Worm (Caenorhabditis elegans) whole organism, L4 larva: ENCODE measurements around the gene F15A8.1.

ENCODE experiments used
- D1046.2 ChIP-seq: fragments of 200-800 bp; sonication (Bioruptor generic); IDR thresholded peaks from 2 replicates; pipeline ENCODE4 v1.3.6; 2022; ENCODE audit warnings: missing genetic modification characterization, missing compliant biosample characterization
- F26F4.8 ChIP-seq: fragments of 200-800 bp; sonication (Bioruptor generic); conservative IDR thresholded peaks from 2 replicates; pipeline ENCODE4 v1.3.6; 2022; ENCODE audit warnings: missing genetic modification characterization, missing compliant biosample characterization
- F37D6.2 ChIP-seq: sonication (generic microtip); optimal IDR thresholded peaks from 2 replicates; lab custom pipeline; 2016; ENCODE audit warnings: mild to moderate bottlenecking, missing genetic modification characterization, missing compliant biosample characterization
- F49E8.2 ChIP-seq: sonication (generic microtip); optimal IDR thresholded peaks from 2 replicates; lab custom pipeline; 2016; ENCODE audit warnings: missing compliant biosample characterization, mild to moderate bottlenecking, missing genetic modification characterization, borderline replicate concordance
- T26A8.4 ChIP-seq: fragments of 200-800 bp; sonication (Bioruptor generic); IDR thresholded peaks from 2 replicates; pipeline ENCODE4 v1.3.6; 2022; ENCODE audit warnings: missing genetic modification characterization, missing compliant biosample characterization
- ZK337.2 ChIP-seq: fragments of 200-800 bp; sonication (Bioruptor generic); IDR thresholded peaks from 2 replicates; pipeline ENCODE4 v1.3.6; 2022; ENCODE audit warnings: missing genetic modification reagents, missing genetic modification characterization, missing compliant biosample characterization
- ZK546.5 ChIP-seq, 2 experiments: sonication (generic microtip); optimal IDR thresholded peaks; 2 replicates each; lab custom pipeline; 2017; ENCODE audit warnings: missing biosample characterization in 2 of 2, missing genetic modification characterization in 2 of 2
- aha-1 ChIP-seq: fragments of 150-350 bp; peaks from one replicate; lab custom pipeline; 2014; ENCODE audit warnings: missing biosample characterization, missing genetic modification characterization
- aly-2 ChIP-seq: sonication (generic microtip); optimal IDR thresholded peaks from 2 replicates; lab custom pipeline; 2018; ENCODE audit warnings: missing biosample characterization, missing genetic modification characterization
- ama-1 ChIP-seq: fragments of 150-350 bp; optimal IDR thresholded peaks from 2 replicates; lab custom pipeline; 2014; ENCODE audit warnings: inconsistent platforms, mixed read lengths
- attf-4 ChIP-seq: sonication (generic microtip); optimal IDR thresholded peaks from 3 replicates; lab custom pipeline; 2017; ENCODE audit warnings: missing biosample characterization, missing genetic modification characterization
- ceh-20 ChIP-seq: fragments of 200-800 bp; sonication (Bioruptor generic); IDR thresholded peaks from 2 replicates; pipeline ENCODE4 v1.3.6; 2022; ENCODE audit warnings: missing genetic modification reagents, missing genetic modification characterization, missing compliant biosample characterization
- ceh-32 ChIP-seq: sonication (generic microtip); optimal IDR thresholded peaks from 2 replicates; lab custom pipeline; 2016; ENCODE audit warnings: mild to moderate bottlenecking, missing genetic modification characterization, missing compliant biosample characterization; ENCODE audit not compliant: poor library complexity
- ceh-44 ChIP-seq: fragments of 200-800 bp; sonication (Bioruptor generic); IDR thresholded peaks from 2 replicates; pipeline ENCODE4 v1.3.6; 2022; ENCODE audit warnings: missing genetic modification reagents, missing genetic modification characterization, missing compliant biosample characterization
- ceh-62 ChIP-seq: sonication (generic microtip); optimal IDR thresholded peaks from 2 replicates; lab custom pipeline; 2017; ENCODE audit warnings: missing biosample characterization, missing genetic modification characterization
- ces-1 ChIP-seq: fragments of 150-350 bp; sonication (generic microtip); optimal IDR thresholded peaks from 4 replicates; lab custom pipeline; 2014; ENCODE audit warnings: missing biosample characterization, missing genetic modification reagents, missing genetic modification characterization
- cey-2 ChIP-seq: sonication (generic microtip); optimal IDR thresholded peaks from 3 replicates; lab custom pipeline; 2017; ENCODE audit warnings: missing genetic modification characterization, mild to moderate bottlenecking, missing compliant biosample characterization, antibody characterized with exemption, borderline replicate concordance; ENCODE audit not compliant: insufficient read depth
- daf-16 ChIP-seq, 3 experiments: sonication (generic microtip); optimal IDR thresholded peaks; 2 replicates each; lab custom pipeline; 2016 to 2017; ENCODE audit warnings: missing genetic modification characterization in 3 of 3, missing genetic modification reagents in 3 of 3, mild to moderate bottlenecking in 2 of 3, missing compliant biosample characterization in 2 of 3, missing biosample characterization in 1 of 3, moderate library complexity in 1 of 3
- dmd-6 ChIP-seq: fragments of 200-800 bp; sonication (Bioruptor generic); IDR thresholded peaks from 2 replicates; pipeline ENCODE4 v1.3.6; 2022; ENCODE audit warnings: missing genetic modification reagents, missing genetic modification characterization, missing compliant biosample characterization
- dve-1 ChIP-seq: sonication (generic microtip); optimal IDR thresholded peaks from 2 replicates; lab custom pipeline; 2017; ENCODE audit warnings: antibody characterized with exemption, mild to moderate bottlenecking, missing genetic modification characterization, missing compliant biosample characterization; ENCODE audit not compliant: insufficient read depth
- fkh-10 ChIP-seq: fragments of 150-350 bp; optimal IDR thresholded peaks from 2 replicates; lab custom pipeline; 2014; ENCODE audit warnings: missing biosample characterization, missing genetic modification reagents, missing genetic modification characterization
- gei-8 ChIP-seq: fragments of 200-800 bp; sonication (Bioruptor generic); optimal IDR thresholded peaks from 2 replicates; lab custom pipeline; 2018; ENCODE audit warnings: mild to moderate bottlenecking, missing genetic modification characterization, missing compliant biosample characterization
- hlh-30 ChIP-seq: sonication (generic microtip); optimal IDR thresholded peaks from 2 replicates; lab custom pipeline; 2017; ENCODE audit warnings: antibody characterized with exemption, mild to moderate bottlenecking, missing genetic modification characterization, missing compliant biosample characterization; ENCODE audit not compliant: insufficient read depth
- jun-1 ChIP-seq: fragments of 150-350 bp; optimal IDR thresholded peaks from 2 replicates; lab custom pipeline; 2014; ENCODE audit warnings: missing biosample characterization, missing genetic modification reagents, missing genetic modification characterization
- lim-7 ChIP-seq: fragments of 200-800 bp; sonication (Bioruptor generic); IDR thresholded peaks from 2 replicates; pipeline ENCODE4 v1.3.6; 2022; ENCODE audit warnings: missing genetic modification characterization, missing compliant biosample characterization
- lin-29 ChIP-seq: fragments of 200-800 bp; sonication (Bioruptor generic); IDR thresholded peaks from 2 replicates; pipeline ENCODE4 v1.3.6; 2022; ENCODE audit warnings: missing genetic modification reagents, missing genetic modification characterization, missing compliant biosample characterization
- lin-38 ChIP-seq: fragments of 200-800 bp; sonication (Bioruptor generic); IDR thresholded peaks from 2 replicates; pipeline ENCODE4 v1.3.6; 2022; ENCODE audit warnings: missing genetic modification reagents, missing genetic modification characterization, missing compliant biosample characterization
- lir-3 ChIP-seq: sonication (generic microtip); optimal IDR thresholded peaks from 2 replicates; lab custom pipeline; 2016; ENCODE audit warnings: mild to moderate bottlenecking, missing genetic modification characterization, missing compliant biosample characterization
- madf-5 ChIP-seq, 2 experiments: fragments of 200-800 bp; sonication (Bioruptor generic); IDR thresholded peaks; 2 replicates each; pipeline ENCODE4 v1.3.6; 2022; ENCODE audit warnings: missing compliant biosample characterization in 2 of 2, missing genetic modification characterization in 2 of 2
- madf-9 ChIP-seq: fragments of 200-800 bp; sonication (Bioruptor generic); conservative IDR thresholded peaks from 2 replicates; pipeline ENCODE4 v1.3.6; 2022; ENCODE audit warnings: missing genetic modification reagents, missing genetic modification characterization, missing compliant biosample characterization
- mep-1 ChIP-seq: fragments of 150-350 bp; sonication (generic microtip); optimal IDR thresholded peaks from 3 replicates; lab custom pipeline; 2014; ENCODE audit warnings: missing biosample characterization, missing genetic modification characterization
- mxl-3 ChIP-seq: fragments of 200-800 bp; sonication (Bioruptor generic); optimal IDR thresholded peaks from 2 replicates; lab custom pipeline; 2018; ENCODE audit warnings: mild to moderate bottlenecking, missing genetic modification characterization, missing compliant biosample characterization
- nhr-10 ChIP-seq: fragments of 150-350 bp; optimal IDR thresholded peaks from 2 replicates; lab custom pipeline; 2014; ENCODE audit warnings: missing biosample characterization, missing genetic modification characterization
- nhr-11 ChIP-seq: fragments of 150-350 bp; optimal IDR thresholded peaks from 2 replicates; lab custom pipeline; 2014; ENCODE audit warnings: missing biosample characterization, missing genetic modification characterization
- nhr-237 ChIP-seq: sonication (generic microtip); optimal IDR thresholded peaks from 2 replicates; lab custom pipeline; 2017; ENCODE audit warnings: missing biosample characterization, missing genetic modification characterization
- nhr-25 ChIP-seq: sonication (generic microtip); optimal IDR thresholded peaks from 2 replicates; lab custom pipeline; 2017; ENCODE audit warnings: missing genetic modification characterization, mild to moderate bottlenecking, missing compliant biosample characterization, antibody characterized with exemption, moderate library complexity, borderline replicate concordance; ENCODE audit not compliant: insufficient read depth
- nhr-41 ChIP-seq: fragments of 200-800 bp; sonication (Bioruptor generic); IDR thresholded peaks from 2 replicates; pipeline ENCODE4 v1.3.6; 2022; ENCODE audit warnings: missing genetic modification reagents, missing genetic modification characterization, missing compliant biosample characterization
- nhr-48 ChIP-seq: sonication (generic microtip); optimal IDR thresholded peaks from 2 replicates; lab custom pipeline; 2016; ENCODE audit warnings: mild to moderate bottlenecking, missing genetic modification characterization, missing compliant biosample characterization
- nhr-6 ChIP-seq: fragments of 150-350 bp; optimal IDR thresholded peaks from 2 replicates; lab custom pipeline; 2014; ENCODE audit warnings: missing biosample characterization, missing genetic modification characterization
- pqm-1 ChIP-seq: sonication (generic microtip); optimal IDR thresholded peaks from 2 replicates; lab custom pipeline; 2017; ENCODE audit warnings: missing biosample characterization, missing genetic modification characterization
- saeg-2 ChIP-seq: fragments of 200-800 bp; sonication (Bioruptor generic); IDR thresholded peaks from 2 replicates; pipeline ENCODE4 v1.3.6; 2022; ENCODE audit warnings: missing genetic modification reagents, missing genetic modification characterization, missing compliant biosample characterization
- set-16 ChIP-seq: fragments of 200-800 bp; sonication (Bioruptor generic); IDR thresholded peaks from 2 replicates; pipeline ENCODE4 v1.3.6; 2022; ENCODE audit warnings: missing genetic modification reagents, missing genetic modification characterization, missing compliant biosample characterization
- snpc-1.2 ChIP-seq: fragments of 200-800 bp; sonication (Bioruptor generic); IDR thresholded peaks from 2 replicates; pipeline ENCODE4 v1.3.6; 2022; ENCODE audit warnings: missing genetic modification reagents, missing genetic modification characterization, missing compliant biosample characterization
- snpc-4 ChIP-seq: fragments of 150-350 bp; optimal IDR thresholded peaks from 2 replicates; lab custom pipeline; 2014; ENCODE audit warnings: missing biosample characterization, missing genetic modification characterization
- tag-97 ChIP-seq: fragments of 200-800 bp; sonication (Bioruptor generic); IDR thresholded peaks from 2 replicates; pipeline ENCODE4 v1.3.6; 2022; ENCODE audit warnings: missing genetic modification characterization, missing compliant biosample characterization
- tra-1 ChIP-seq: fragments of 200-800 bp; sonication (Bioruptor generic); IDR thresholded peaks from 2 replicates; pipeline ENCODE4 v1.3.6; 2022; ENCODE audit warnings: missing genetic modification reagents, missing genetic modification characterization, missing compliant biosample characterization
- unc-39 ChIP-seq: sonication (generic microtip); optimal IDR thresholded peaks from 2 replicates; lab custom pipeline; 2017; ENCODE audit warnings: missing biosample characterization, missing genetic modification characterization
- zag-1 ChIP-seq: fragments of 150-350 bp; optimal IDR thresholded peaks from 2 replicates; lab custom pipeline; 2014; ENCODE audit warnings: missing biosample characterization, missing genetic modification characterization
- zfp-3 ChIP-seq: fragments of 200-800 bp; sonication (Bioruptor generic); conservative IDR thresholded peaks from 2 replicates; pipeline ENCODE4 v1.3.6; 2022; ENCODE audit warnings: missing genetic modification reagents, missing genetic modification characterization, missing compliant biosample characterization
- zip-2 ChIP-seq: fragments of 150-350 bp; optimal IDR thresholded peaks from 2 replicates; lab custom pipeline; 2014; ENCODE audit warnings: missing biosample characterization, missing genetic modification characterization
- ztf-7 ChIP-seq: fragments of 150-350 bp; optimal IDR thresholded peaks from 2 replicates; lab custom pipeline; 2014; ENCODE audit warnings: missing biosample characterization, missing genetic modification characterization

The F15A8.1 gene

DNA sequence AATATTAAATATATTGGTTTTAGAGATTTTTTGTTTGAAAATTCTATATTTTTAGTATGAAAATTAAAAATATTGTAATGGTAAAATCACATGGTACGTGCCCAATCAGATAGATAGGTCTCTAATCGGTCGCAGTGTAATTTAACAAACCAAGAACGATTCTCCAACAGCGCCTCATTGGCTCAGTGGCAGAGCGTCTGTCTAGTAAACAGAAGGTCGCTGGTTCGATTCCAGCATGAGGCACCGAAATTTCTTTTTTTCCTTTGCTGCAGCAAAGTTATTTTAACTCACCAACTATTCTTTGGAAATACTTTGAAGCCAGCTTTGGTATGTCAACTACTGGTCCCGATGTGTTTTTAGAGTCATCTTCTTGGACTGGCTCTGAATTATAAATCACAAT, 4.1 kb downstream of the F15A8.1 start (continued):
- TF ChIP-seq tra-1 (GFP tag; lab: Robert Waterston, UW) = peak; percentile 70; the same call in 1 of the 2 replicates
- no peak for TF ChIP-seq attf-4
- peak; percentile 55 for TF ChIP-seq mep-1
- TF ChIP-seq pqm-1 (tag; lab: Kevin White, UChicago) = no peak
- TF ChIP-seq ZK337.2 (GFP tag; lab: Robert Waterston, UW) = no peak
- TF ChIP-seq T26A8.4 (GFP tag; lab: Robert Waterston, UW) = peak; percentile 45
- TF ChIP-seq zag-1 (tag; lab: Kevin White, UChicago) = no peak
- TF ChIP-seq lin-29 (GFP tag; lab: Robert Waterston, UW) = no peak
- no peak for TF ChIP-seq zip-2 (tag; lab: Kevin White, UChicago)
- no peak for TF ChIP-seq aha-1
- TF ChIP-seq nhr-11 (tag; lab: Kevin White, UChicago) = no peak
- TF ChIP-seq ZK546.5 (tag; optimal IDR thresholded peaks at IDR 0.05; lab: Kevin White, UChicago) = no peak
- TF ChIP-seq F49E8.2 (tag; lab: Kevin White, UChicago) = no peak
- no peak for TF ChIP-seq nhr-237
- TF ChIP-seq lim-7 (GFP tag; lab: Robert Waterston, UW) = peak; percentile 91
- TF ChIP-seq nhr-6 (tag; lab: Kevin White, UChicago) = no peak
- no peak for TF ChIP-seq dve-1 (tag; lab: Kevin White, UChicago)
- peak; percentile 32; the same call in 1 of the 2 replicates for TF ChIP-seq ceh-20 (GFP tag; lab: Robert Waterston, UW)
- TF ChIP-seq snpc-1.2 (GFP tag; lab: Robert Waterston, UW) = peak; percentile 82
- no peak for TF ChIP-seq saeg-2 (GFP tag; lab: Robert Waterston, UW)
- peak; percentile 82 for TF ChIP-seq hlh-30 (tag; lab: Kevin White, UChicago)
- TF ChIP-seq ceh-44 (GFP tag; lab: Robert Waterston, UW) = peak; percentile 56; the same call in 1 of the 2 replicates
- TF ChIP-seq snpc-4 = no peak
- TF ChIP-seq ama-1 (lab: Kevin White, UChicago) = no peak
- no peak for TF ChIP-seq jun-1 (tag; lab: Kevin White, UChicago)
- TF ChIP-seq dmd-6 (GFP tag; lab: Robert Waterston, UW) = peak; percentile 54
- 0 out of 4 replicates have a peak, but pooled peaks of 1 of the 2 experiments have one; percentile 67 for TF ChIP-seq madf-5 (GFP tag; IDR thresholded peaks at IDR 0.05; lab: Robert Waterston, UW)
- TF ChIP-seq aly-2 (tag; lab: Kevin White, UChicago) = no peak
- 0 out of 2 replicates have a peak, but pooled peaks have one; percentile 14 for TF ChIP-seq madf-9
- no peak for TF ChIP-seq ces-1
- TF ChIP-seq nhr-41 (GFP tag; lab: Robert Waterston, UW) = no peak
- no peak for TF ChIP-seq F37D6.2 (tag; lab: Kevin White, UChicago)
- peak; percentile 21 for TF ChIP-seq ztf-7 (tag; lab: Kevin White, UChicago)
- no peak for TF ChIP-seq ceh-32 (tag; lab: Kevin White, UChicago)
- no peak for TF ChIP-seq nhr-48 (tag; lab: Kevin White, UChicago)
- no peak for TF ChIP-seq nhr-10 (tag; lab: Kevin White, UChicago)
- TF ChIP-seq gei-8 = no peak
- no peak for TF ChIP-seq ceh-62 (tag; lab: Kevin White, UChicago)
- TF ChIP-seq cey-2 (tag; lab: Kevin White, UChicago) = no peak
- TF ChIP-seq zfp-3 (GFP tag; lab: Robert Waterston, UW) = no peak
- TF ChIP-seq fkh-10 (GFP tag; lab: Kevin White, UChicago) = no peak
- no peak for TF ChIP-seq tag-97 (GFP tag; lab: Robert Waterston, UW)
- no peak for TF ChIP-seq set-16 (GFP tag; lab: Robert Waterston, UW)
- TF ChIP-seq nhr-25 (tag; lab: Kevin White, UChicago) = no peak
- TF ChIP-seq lin-38 (GFP tag; lab: Robert Waterston, UW) = peak; percentile 72
- peak; percentile 9 for TF ChIP-seq lir-3 (tag; lab: Kevin White, UChicago)
- peak; percentile 13 to 75 for TF ChIP-seq daf-16 (GFP tag; optimal IDR thresholded peaks at IDR 0.05; lab: Kevin White, UChicago)
- peak; percentile 73 for TF ChIP-seq daf-16 (tag; optimal IDR thresholded peaks at IDR 0.05; lab: Kevin White, UChicago)
- TF ChIP-seq F26F4.8 (GFP tag; lab: Robert Waterston, UW) = 0 out of 2 replicates have a peak, but pooled peaks have one; percentile 43
- TF ChIP-seq unc-39 (tag; lab: Kevin White, UChicago) = no peak
- TF ChIP-seq D1046.2 (GFP tag; lab: Robert Waterston, UW) = 0 out of 2 replicates have a peak, but pooled peaks have one; percentile 45
- peak; percentile 4 for TF ChIP-seq mxl-3 (GFP tag; lab: Kevin White, UChicago)
